Fruit fly (Drosophila melanogaster) whole organism, embryonic: ENCODE data around the gene MED21.

Experiments
- CG14710 ChIP-seq: fragments of 200-800 bp; sonication (Bioruptor generic); optimal IDR thresholded peaks from 3 replicates; lab custom pipeline; 2019; ENCODE audit warnings: missing biosample characterization, mild to moderate bottlenecking, missing genetic modification characterization, moderate library complexity
- CG8924 ChIP-seq: fragments of 200-800 bp; optimal IDR thresholded peaks from 3 replicates; lab custom pipeline; 2019; ENCODE audit warnings: missing biosample characterization, mild to moderate bottlenecking, missing genetic modification characterization, moderate library complexity
- HmgD ChIP-seq: fragments of 200-800 bp; sonication (Bioruptor generic); optimal IDR thresholded peaks from 3 replicates; lab custom pipeline; 2016; ENCODE audit warnings: missing biosample characterization, missing genetic modification characterization
- oc ChIP-seq: fragments of 200-800 bp; sonication (Bioruptor generic); optimal IDR thresholded peaks from 2 replicates; lab custom pipeline; 2018; ENCODE audit warnings: missing biosample characterization, mild to moderate bottlenecking, missing genetic modification characterization, moderate library complexity
- odd ChIP-seq: fragments of 200-800 bp; sonication (Bioruptor generic); optimal IDR thresholded peaks from 2 replicates; lab custom pipeline; 2017; ENCODE audit warnings: missing biosample characterization, mild to moderate bottlenecking, missing genetic modification characterization

DNA sequence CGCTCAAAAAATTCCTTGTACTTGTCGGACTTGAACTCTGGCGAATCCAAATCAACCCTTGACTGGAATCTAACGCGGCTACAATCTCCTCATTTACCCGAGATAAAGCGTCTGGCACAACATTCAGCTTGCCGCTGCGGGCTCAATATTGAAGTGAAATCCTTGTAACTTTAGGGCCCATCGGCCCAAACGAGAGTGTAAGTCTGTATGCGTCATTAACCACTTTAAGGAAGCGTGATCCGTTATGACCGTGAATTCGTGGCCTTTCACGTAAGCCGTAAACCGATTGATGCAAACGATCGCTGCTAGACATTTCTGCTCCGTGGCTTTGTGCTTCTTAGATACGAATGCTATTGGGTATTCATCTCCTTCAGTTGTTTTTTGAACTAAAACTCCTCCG lies 34.5 kb upstream of the MED21 start:
- TF ChIP-seq oc (tag; lab: Kevin White, UChicago) (no peak), CG14710 (tag; lab: Kevin White, UChicago) (no peak), CG8924 (tag; lab: Kevin White, UChicago) (no peak), odd (GFP tag; lab: Kevin White, UChicago) (no peak), HmgD (GFP tag; lab: Kevin White, UChicago) (no peak)
